Worm (Caenorhabditis elegans): ENCODE data around the gene F49C12.7.
"Not testable (repeated sequence)": the region's sequence is repeated elsewhere in the genome, so short reads cannot be mapped to it uniquely, and the experiment has no call there.

The F49C12.7 gene

ce11 chrIV:9300127-9300526 is 12.6 kb downstream of the F49C12.7 start, which contains the start of gene F49C12.3:
Gene F49C12.3 (plus strand): TSS chrIV:9300427.
- TF ChIP-seq T07F8.4 (tag; optimal IDR thresholded peaks at IDR 0.05) (no peak), nfya-1 (tag; optimal IDR thresholded peaks at IDR 0.05; ENCODE audit: borderline replicate concordance, insufficient read depth) (no peak), F37B4.10 (GFP tag; IDR thresholded peaks at IDR 0.05) (no peak), ztf-3 (GFP tag; optimal IDR thresholded peaks at IDR 0.05) (no peak)

- TF ChIP-seq let-526 (GFP tag; IDR thresholded peaks at IDR 0.05) (no peak), F22D6.2 (tag; optimal IDR thresholded peaks at IDR 0.05) (no peak), snpc-3.4 (tag; optimal IDR thresholded peaks at IDR 0.05) (no peak), Y79H2A.3 (GFP tag; conservative IDR thresholded peaks at IDR 0.05) (no peak), aptf-2 (GFP tag; conservative IDR thresholded peaks at IDR 0.05) (no peak), Y56A3A.18 (GFP tag; IDR thresholded peaks at IDR 0.05) (no peak), xnd-1 (tag; optimal IDR thresholded peaks at IDR 0.05) (no peak)
Measured at ce11 chrIV:9299145-9299544, 13.6 kb downstream of the F49C12.7 start, which contains the start of gene F49C12.2. Gene F49C12.2 (minus strand): TSS chrIV:9299245.

ce11 chrIV:9296285-9296684 is 16.4 kb downstream of the F49C12.7 start, which contains the start of gene F49C12.1:
Gene F49C12.1 (minus strand): TSS chrIV:9296354.
- TF ChIP-seq unc-130 (GFP tag; optimal IDR thresholded peaks at IDR 0.05) (no peak), sdz-38 (tag; optimal IDR thresholded peaks at IDR 0.05) (no peak), ztf-22 (GFP tag; optimal IDR thresholded peaks at IDR 0.05) (no peak), F37B4.10 (GFP tag; IDR thresholded peaks at IDR 0.05) (no peak), zim-3 (tag; optimal IDR thresholded peaks at IDR 0.05) (no peak), mel-28 (tag; optimal IDR thresholded peaks at IDR 0.05; ENCODE audit: borderline replicate concordance) (no peak), lin-26 (GFP tag; IDR thresholded peaks at IDR 0.05) (no peak)

DNA sequence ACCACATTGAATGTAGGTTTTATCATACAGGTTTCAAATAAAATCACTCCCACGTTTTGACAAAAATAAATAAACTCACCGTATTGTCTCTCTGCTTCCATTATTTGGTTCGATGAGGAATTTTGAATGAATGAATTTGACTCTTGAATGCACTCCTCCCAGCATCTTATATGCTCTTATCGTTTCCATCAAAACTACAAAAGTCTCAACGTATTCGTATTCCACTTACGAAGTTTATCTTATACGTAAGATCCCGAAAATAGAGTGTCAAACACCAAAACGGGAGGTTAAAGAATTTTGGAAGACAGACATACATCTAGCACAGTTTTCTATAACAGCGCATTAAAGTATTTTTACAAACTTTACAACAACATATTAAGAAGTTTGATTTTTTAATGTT is 18.9 kb downstream of the F49C12.7 start, which contains the start of gene nhr-264:
Gene nhr-264, minus strand, starts transcription at position 101 of the 400 bp plus-strand sequence.
- TF ChIP-seq tlf-1 (GFP tag; optimal IDR thresholded peaks at IDR 0.05); egrh-3 (GFP tag; IDR thresholded peaks at IDR 0.05); F23B12.7 (tag; optimal IDR thresholded peaks at IDR 0.05; ENCODE audit: insufficient read depth): not testable (repeated sequence)

ce11 chrIV:9289635-9290034 is 23.1 kb downstream of the F49C12.7 start:
- no peak for TF ChIP-seq egl-18 (GFP tag; IDR thresholded peaks at IDR 0.05)
- TF ChIP-seq D2030.7 (GFP tag; IDR thresholded peaks at IDR 0.05) = no peak
- no peak for TF ChIP-seq F39B2.1 (GFP tag; IDR thresholded peaks at IDR 0.05)

ce11 chrIV:9286305-9286704 is 26.4 kb downstream of the F49C12.7 start, which contains the start of gene nhr-267:
Gene nhr-267 (minus strand): TSS chrIV:9286405.
- not testable (repeated sequence) for TF ChIP-seq sea-2 (GFP tag; IDR thresholded peaks at IDR 0.05); nhr-27 (tag; optimal IDR thresholded peaks at IDR 0.05); dpff-1 (tag; optimal IDR thresholded peaks at IDR 0.05)

DNA sequence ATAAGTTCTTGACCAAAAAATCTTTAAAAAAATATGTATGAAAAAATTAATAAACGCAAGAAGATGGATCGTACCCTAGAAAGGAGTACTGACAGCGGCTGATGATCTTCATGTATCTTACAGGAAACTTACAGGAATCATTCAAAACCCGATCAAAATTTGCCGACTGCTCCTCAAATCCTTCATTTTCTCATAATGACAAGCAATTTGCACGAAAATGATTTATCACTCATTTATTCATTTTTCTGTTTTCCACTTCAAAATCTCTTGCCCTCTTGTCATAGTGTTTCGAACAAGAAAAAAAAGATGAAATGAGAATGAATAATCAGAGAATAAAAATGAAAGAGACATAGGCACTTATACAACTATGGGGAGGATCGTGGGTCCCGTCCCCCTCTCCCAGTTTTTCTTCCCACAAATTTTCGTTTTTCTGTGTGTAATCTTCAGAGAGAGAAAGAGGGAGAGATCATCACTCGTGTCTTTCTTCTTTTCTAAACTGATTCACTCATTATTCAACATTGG is 38.7 kb downstream of the F49C12.7 start, which contains the start of gene nmy-3:
Gene nmy-3, plus strand, starts transcription at position 472 of the 522 bp plus-strand sequence.
- TF ChIP-seq pbrm-1 (GFP tag; IDR thresholded peaks at IDR 0.05) = no peak
- no peak for TF ChIP-seq ceh-91 (GFP tag; IDR thresholded peaks at IDR 0.05)
